Worm (Caenorhabditis elegans) whole organism, L4 larva: ENCODE measurements around the gene F10E9.7.

Experiments used
- F37D6.2 ChIP-seq: sonication (generic microtip); optimal IDR thresholded peaks from 2 replicates; lab custom pipeline; 2016; ENCODE audit warnings: mild to moderate bottlenecking, missing genetic modification characterization, missing compliant biosample characterization
- F49E8.2 ChIP-seq: sonication (generic microtip); optimal IDR thresholded peaks from 2 replicates; lab custom pipeline; 2016; ENCODE audit warnings: missing compliant biosample characterization, mild to moderate bottlenecking, missing genetic modification characterization, borderline replicate concordance
- T20F7.1 ChIP-seq: fragments of 200-800 bp; sonication (Bioruptor generic); optimal IDR thresholded peaks from 2 replicates; lab custom pipeline; 2018; ENCODE audit warnings: mild to moderate bottlenecking, missing genetic modification characterization, missing compliant biosample characterization
- T26A8.4 ChIP-seq: fragments of 200-800 bp; sonication (Bioruptor generic); IDR thresholded peaks from 2 replicates; pipeline ENCODE4 v1.3.6; 2022; ENCODE audit warnings: missing genetic modification characterization, missing compliant biosample characterization
- Y105C5A.15 ChIP-seq: fragments of 200-800 bp; sonication (Bioruptor generic); IDR thresholded peaks from 2 replicates; pipeline ENCODE4 v1.3.6; 2022; ENCODE audit warnings: missing genetic modification characterization, missing compliant biosample characterization
- ZK337.2 ChIP-seq: fragments of 200-800 bp; sonication (Bioruptor generic); IDR thresholded peaks from 2 replicates; pipeline ENCODE4 v1.3.6; 2022; ENCODE audit warnings: missing genetic modification reagents, missing genetic modification characterization, missing compliant biosample characterization
- ZK546.5 ChIP-seq, 2 experiments: sonication (generic microtip); optimal IDR thresholded peaks; 2 replicates each; lab custom pipeline; 2017; ENCODE audit warnings: missing biosample characterization in 2 of 2, missing genetic modification characterization in 2 of 2
- aha-1 ChIP-seq: fragments of 150-350 bp; peaks from one replicate; lab custom pipeline; 2014; ENCODE audit warnings: missing biosample characterization, missing genetic modification characterization
- attf-4 ChIP-seq: sonication (generic microtip); optimal IDR thresholded peaks from 3 replicates; lab custom pipeline; 2017; ENCODE audit warnings: missing biosample characterization, missing genetic modification characterization
- ceh-32 ChIP-seq: sonication (generic microtip); optimal IDR thresholded peaks from 2 replicates; lab custom pipeline; 2016; ENCODE audit warnings: mild to moderate bottlenecking, missing genetic modification characterization, missing compliant biosample characterization; ENCODE audit not compliant: poor library complexity
- ceh-82 ChIP-seq: sonication (generic microtip); optimal IDR thresholded peaks from 2 replicates; lab custom pipeline; 2017; ENCODE audit warnings: missing biosample characterization, missing genetic modification characterization
- daf-16 ChIP-seq, 3 experiments: sonication (generic microtip); optimal IDR thresholded peaks; 2 replicates each; lab custom pipeline; 2016 to 2017; ENCODE audit warnings: missing genetic modification characterization in 3 of 3, missing genetic modification reagents in 3 of 3, mild to moderate bottlenecking in 2 of 3, missing compliant biosample characterization in 2 of 3, missing biosample characterization in 1 of 3, moderate library complexity in 1 of 3
- daf-19 ChIP-seq: fragments of 200-800 bp; sonication (Bioruptor generic); conservative IDR thresholded peaks from 2 replicates; pipeline ENCODE4 v1.3.6; 2022; ENCODE audit warnings: missing genetic modification characterization, missing compliant biosample characterization
- dpl-1 ChIP-seq: fragments of 150-350 bp; optimal IDR thresholded peaks from 2 replicates; lab custom pipeline; 2014; ENCODE audit warnings: missing biosample characterization, missing genetic modification reagents, missing genetic modification characterization
- duxl-1 ChIP-seq: sonication (generic microtip); optimal IDR thresholded peaks from 2 replicates; lab custom pipeline; 2016; ENCODE audit warnings: mild to moderate bottlenecking, missing genetic modification characterization, moderate library complexity, missing compliant biosample characterization; ENCODE audit not compliant: poor library complexity
- dve-1 ChIP-seq: sonication (generic microtip); optimal IDR thresholded peaks from 2 replicates; lab custom pipeline; 2017; ENCODE audit warnings: antibody characterized with exemption, mild to moderate bottlenecking, missing genetic modification characterization, missing compliant biosample characterization; ENCODE audit not compliant: insufficient read depth
- egl-27 ChIP-seq: sonication (generic microtip); optimal IDR thresholded peaks from 3 replicates; lab custom pipeline; 2017; ENCODE audit warnings: missing biosample characterization, missing genetic modification reagents, missing genetic modification characterization
- egl-43 ChIP-seq: fragments of 200-800 bp; sonication (Bioruptor generic); IDR thresholded peaks from 2 replicates; pipeline ENCODE4 v1.3.6; 2022; ENCODE audit warnings: missing genetic modification reagents, missing genetic modification characterization, missing compliant biosample characterization
- fos-1 ChIP-seq: fragments of 150-350 bp; optimal IDR thresholded peaks from 2 replicates; lab custom pipeline; 2014; ENCODE audit warnings: missing biosample characterization, missing genetic modification characterization
- hlh-30 ChIP-seq: sonication (generic microtip); optimal IDR thresholded peaks from 2 replicates; lab custom pipeline; 2017; ENCODE audit warnings: antibody characterized with exemption, mild to moderate bottlenecking, missing genetic modification characterization, missing compliant biosample characterization; ENCODE audit not compliant: insufficient read depth
- lin-13 ChIP-seq: fragments of 150-350 bp; optimal IDR thresholded peaks from 2 replicates; lab custom pipeline; 2014; ENCODE audit warnings: missing biosample characterization, missing genetic modification reagents, missing genetic modification characterization
- lin-39 ChIP-seq: fragments of 150-350 bp; optimal IDR thresholded peaks from 2 replicates; lab custom pipeline; 2014; ENCODE audit warnings: missing biosample characterization, missing genetic modification reagents, missing genetic modification characterization
- lir-3 ChIP-seq: sonication (generic microtip); optimal IDR thresholded peaks from 2 replicates; lab custom pipeline; 2016; ENCODE audit warnings: mild to moderate bottlenecking, missing genetic modification characterization, missing compliant biosample characterization
- madf-9 ChIP-seq: fragments of 200-800 bp; sonication (Bioruptor generic); conservative IDR thresholded peaks from 2 replicates; pipeline ENCODE4 v1.3.6; 2022; ENCODE audit warnings: missing genetic modification reagents, missing genetic modification characterization, missing compliant biosample characterization
- mdl-1 ChIP-seq, 2 experiments: fragments of 150-350 bp in 1 of 2; sonication (generic microtip) in 1 of 2; optimal IDR thresholded peaks; 2 replicates each; lab custom pipeline; 2014 to 2017; ENCODE audit warnings: missing biosample characterization in 2 of 2, missing genetic modification characterization in 2 of 2
- mdt-29 ChIP-seq: fragments of 200-800 bp; sonication (Bioruptor generic); IDR thresholded peaks from 2 replicates; pipeline ENCODE4 v1.3.6; 2022; ENCODE audit warnings: missing genetic modification reagents, missing genetic modification characterization, missing compliant biosample characterization
- mep-1 ChIP-seq: fragments of 150-350 bp; sonication (generic microtip); optimal IDR thresholded peaks from 3 replicates; lab custom pipeline; 2014; ENCODE audit warnings: missing biosample characterization, missing genetic modification characterization
- mes-2 ChIP-seq: sonication (generic microtip); optimal IDR thresholded peaks from 2 replicates; lab custom pipeline; 2016; ENCODE audit warnings: missing genotype, mild to moderate bottlenecking, missing genetic modification characterization, missing compliant biosample characterization; ENCODE audit not compliant: poor library complexity, severe bottlenecking
- nhr-10 ChIP-seq: fragments of 150-350 bp; optimal IDR thresholded peaks from 2 replicates; lab custom pipeline; 2014; ENCODE audit warnings: missing biosample characterization, missing genetic modification characterization
- nhr-237 ChIP-seq: sonication (generic microtip); optimal IDR thresholded peaks from 2 replicates; lab custom pipeline; 2017; ENCODE audit warnings: missing biosample characterization, missing genetic modification characterization
- nhr-28 ChIP-seq: fragments of 150-350 bp; optimal IDR thresholded peaks from 2 replicates; lab custom pipeline; 2014; ENCODE audit warnings: missing biosample characterization, missing genetic modification characterization
- nhr-41 ChIP-seq: fragments of 200-800 bp; sonication (Bioruptor generic); IDR thresholded peaks from 2 replicates; pipeline ENCODE4 v1.3.6; 2022; ENCODE audit warnings: missing genetic modification reagents, missing genetic modification characterization, missing compliant biosample characterization
- nhr-77 ChIP-seq: fragments of 150-350 bp; optimal IDR thresholded peaks from 2 replicates; lab custom pipeline; 2014; ENCODE audit warnings: missing biosample characterization, missing genetic modification characterization
- skn-1 ChIP-seq: fragments of 150-350 bp; optimal IDR thresholded peaks from 2 replicates; lab custom pipeline; 2014; ENCODE audit warnings: missing biosample characterization, missing genetic modification characterization
- snpc-1.2 ChIP-seq: fragments of 200-800 bp; sonication (Bioruptor generic); IDR thresholded peaks from 2 replicates; pipeline ENCODE4 v1.3.6; 2022; ENCODE audit warnings: missing genetic modification reagents, missing genetic modification characterization, missing compliant biosample characterization
- tra-1 ChIP-seq: fragments of 200-800 bp; sonication (Bioruptor generic); IDR thresholded peaks from 2 replicates; pipeline ENCODE4 v1.3.6; 2022; ENCODE audit warnings: missing genetic modification reagents, missing genetic modification characterization, missing compliant biosample characterization
- unc-39 ChIP-seq: sonication (generic microtip); optimal IDR thresholded peaks from 2 replicates; lab custom pipeline; 2017; ENCODE audit warnings: missing biosample characterization, missing genetic modification characterization
- unc-62 ChIP-seq, 3 experiments: fragments of 150-350 bp in 1 of 3; sonication (generic microtip); optimal IDR thresholded peaks in 2 of 3; peaks in 1 of 3; 1 replicate in 1 of 3; 2 replicates in 2 of 3; lab custom pipeline; 2014 to 2017; ENCODE audit warnings: missing biosample characterization in 3 of 3, missing genetic modification characterization in 3 of 3, missing genetic modification reagents in 3 of 3, missing genotype in 1 of 3
- zfp-3 ChIP-seq: fragments of 200-800 bp; sonication (Bioruptor generic); conservative IDR thresholded peaks from 2 replicates; pipeline ENCODE4 v1.3.6; 2022; ENCODE audit warnings: missing genetic modification reagents, missing genetic modification characterization, missing compliant biosample characterization
- zip-11 ChIP-seq: fragments of 200-800 bp; sonication (Bioruptor generic); IDR thresholded peaks from 2 replicates; pipeline ENCODE4 v1.3.6; 2022; ENCODE audit warnings: missing genetic modification characterization, missing compliant biosample characterization
- ztf-7 ChIP-seq: fragments of 150-350 bp; optimal IDR thresholded peaks from 2 replicates; lab custom pipeline; 2014; ENCODE audit warnings: missing biosample characterization, missing genetic modification characterization

The F10E9.7 gene

DNA sequence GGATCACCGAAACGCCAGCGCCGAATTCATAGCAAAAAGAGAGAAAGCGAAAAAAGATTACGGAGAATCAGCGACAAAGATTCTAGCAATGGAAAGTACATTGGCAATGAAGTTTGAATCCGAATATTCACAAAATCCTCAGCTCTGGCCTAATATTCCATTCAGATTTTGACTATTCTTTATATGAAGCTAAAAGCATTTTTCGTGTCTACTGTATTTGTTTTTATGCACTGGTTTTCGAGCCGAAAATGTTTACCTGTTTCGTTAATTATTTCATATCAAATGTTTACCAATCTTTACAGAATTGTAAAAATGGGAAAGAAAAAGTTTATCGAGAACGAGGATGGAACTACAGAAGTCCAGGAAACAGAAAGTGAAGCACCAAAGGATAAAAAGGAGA, 997 bp upstream of the F10E9.7 start, which contains the start of gene F10E9.4:
F10E9.4 (plus strand) TSS at position 301 of the 400 bp plus-strand sequence.
- TF ChIP-seq ZK546.5 (tag; optimal IDR thresholded peaks at IDR 0.05; lab: Kevin White, UChicago) (no peak), nhr-77 (no peak), attf-4 (tag; lab: Kevin White, UChicago) (no peak), Y105C5A.15 (no peak), mdl-1 (tag; optimal IDR thresholded peaks at IDR 0.05; lab: Kevin White, UChicago) (no peak), nhr-41 (GFP tag; lab: Robert Waterston, UW) (no peak), lin-13 (GFP tag; lab: Kevin White, UChicago) (no peak)

ce11 chrIII:8305816-8306215, 1.4 kb downstream of the F10E9.7 start:
- TF ChIP-seq zfp-3 (GFP tag; lab: Robert Waterston, UW): 0 out of 2 replicates have a peak, but pooled peaks have one; percentile 35
- TF ChIP-seq aha-1: peak; percentile 94
- peak in 1 of 2 experiments; percentile 87 for TF ChIP-seq unc-62 (GFP tag; optimal IDR thresholded peaks at IDR 0.05 in 1 of 2; lab: Kevin White, UChicago)
- TF ChIP-seq unc-62 (tag; optimal IDR thresholded peaks at IDR 0.05; lab: Kevin White, UChicago): no peak
- TF ChIP-seq F49E8.2: no peak
- TF ChIP-seq nhr-10 (tag; lab: Kevin White, UChicago): no peak

- no peak for TF ChIP-seq F37D6.2 (tag; lab: Kevin White, UChicago)
- no peak for TF ChIP-seq T20F7.1 (GFP tag; lab: Kevin White, UChicago)
- TF ChIP-seq aha-1: peak; percentile 90
- no peak for TF ChIP-seq snpc-1.2 (GFP tag; lab: Robert Waterston, UW)
- TF ChIP-seq lin-39 (tag; lab: Kevin White, UChicago): no peak
- no peak for TF ChIP-seq nhr-237 (tag; lab: Kevin White, UChicago)
- no peak for TF ChIP-seq ceh-82
- no peak for TF ChIP-seq madf-9 (GFP tag; lab: Robert Waterston, UW)
- 0 out of 2 replicates have a peak, but pooled peaks have one; percentile 19 for TF ChIP-seq egl-43 (GFP tag; lab: Robert Waterston, UW)
- TF ChIP-seq egl-27 (tag; lab: Kevin White, UChicago): no peak
- no peak for TF ChIP-seq hlh-30 (tag; lab: Kevin White, UChicago)
These were observed 1.9 kb downstream of the F10E9.7 start for ce11 chrIII:8305304-8305703.

DNA sequence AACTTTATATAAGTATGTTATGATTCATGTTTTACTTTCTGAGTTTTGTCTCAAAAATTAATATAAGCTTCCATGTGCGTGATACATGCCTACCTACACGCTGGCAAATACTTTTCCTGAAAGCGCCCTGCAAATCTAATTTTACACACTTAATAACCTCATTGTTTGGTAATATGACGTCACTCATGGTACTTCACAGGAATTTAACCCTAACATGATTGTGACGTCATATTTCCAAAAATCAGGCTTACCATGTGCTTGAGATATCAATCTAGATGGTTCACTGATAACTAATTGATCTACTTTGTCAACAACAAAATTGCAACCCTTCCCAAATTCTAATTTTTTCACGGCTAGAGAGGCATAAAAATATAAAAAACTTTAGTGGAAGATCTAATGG, 3.8 kb downstream of the F10E9.7 start:
- TF ChIP-seq nhr-237 (tag; lab: Kevin White, UChicago) (no peak), ztf-7 (tag; lab: Kevin White, UChicago) (no peak), attf-4 (tag; lab: Kevin White, UChicago) (no peak), fos-1 (tag; lab: Kevin White, UChicago) (no peak), lin-39 (tag; lab: Kevin White, UChicago) (no peak), unc-39 (tag; lab: Kevin White, UChicago) (no peak)

DNA sequence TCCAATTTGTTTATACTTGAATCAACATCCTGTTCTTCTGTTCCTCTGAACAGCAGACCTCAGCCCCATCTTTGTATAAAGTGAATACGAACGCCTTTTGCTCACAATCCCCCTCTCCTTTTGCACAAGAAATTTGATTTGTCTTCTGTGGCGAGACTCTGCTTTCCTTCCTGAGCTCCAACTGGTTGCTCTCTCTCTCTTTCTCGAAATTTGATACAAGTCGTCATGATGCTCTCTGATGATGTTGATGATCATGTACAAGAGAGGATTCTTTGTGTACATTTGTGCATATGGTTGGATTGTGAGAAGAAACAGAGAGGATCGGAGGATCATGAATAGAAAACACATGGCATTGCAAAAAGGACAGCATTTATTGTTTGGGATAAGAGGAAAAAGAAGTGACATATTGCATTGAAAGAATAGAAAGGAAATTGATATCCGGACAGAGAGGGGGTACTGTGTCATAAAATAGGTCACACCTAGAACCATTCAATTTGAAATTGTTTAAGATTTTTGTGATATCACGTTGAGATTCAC, 6.3 kb downstream of the F10E9.7 start:
- TF ChIP-seq dpl-1 (no peak), ceh-32 (tag; lab: Kevin White, UChicago) (no peak), skn-1 (no peak)

- TF ChIP-seq daf-16 (GFP tag; optimal IDR thresholded peaks at IDR 0.05; lab: Kevin White, UChicago) (no peak), daf-16 (tag; optimal IDR thresholded peaks at IDR 0.05; lab: Kevin White, UChicago) (peak; percentile 62), T26A8.4 (no peak), mep-1 (tag; lab: Kevin White, UChicago) (no peak), tra-1 (no peak), duxl-1 (no peak), ZK337.2 (no peak), unc-39 (tag; lab: Kevin White, UChicago) (no peak), mes-2 (no peak), nhr-28 (tag; lab: Kevin White, UChicago) (no peak), dve-1 (tag; lab: Kevin White, UChicago) (peak; percentile 50), T20F7.1 (GFP tag; lab: Kevin White, UChicago) (peak; percentile 8), lir-3 (tag; lab: Kevin White, UChicago) (no peak), daf-19 (GFP tag; lab: Robert Waterston, UW) (no peak), mdt-29 (GFP tag; lab: Robert Waterston, UW) (no peak), zip-11 (no peak)
These were observed 7.5 kb downstream of the F10E9.7 start for ce11 chrIII:8299734-8300133.
